Worm (Caenorhabditis elegans): Measurements from ENCODE around the gene C53A3.3.

DNA sequence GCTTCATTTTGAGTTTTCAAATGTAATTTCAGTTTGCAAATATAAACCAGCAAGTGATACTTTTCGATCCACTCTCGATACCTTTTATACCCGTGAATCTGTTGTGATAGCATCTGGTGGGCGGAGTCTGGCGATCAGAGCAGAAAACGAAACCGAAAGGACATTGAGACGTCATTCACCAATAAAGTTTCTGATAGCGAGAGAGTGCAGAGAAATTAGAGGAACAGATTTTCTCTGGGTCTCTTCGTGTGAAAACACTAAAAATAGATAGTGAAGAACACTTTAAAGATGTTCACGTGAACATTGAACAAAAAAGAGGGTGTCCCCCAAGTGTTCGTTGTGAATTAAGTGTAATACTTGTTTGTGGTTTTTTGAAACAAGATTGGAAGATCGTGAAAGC lies 7.5 kb downstream of the C53A3.3 start, which contains the start of gene pgph-3:
- TF ChIP-seq nhr-28 (tag; optimal IDR thresholded peaks at IDR 0.05) (no peak), tbx-2 (tag; optimal IDR thresholded peaks at IDR 0.05) (no peak), lin-39 (tag; optimal IDR thresholded peaks at IDR 0.05) (no peak), lin-13 (GFP tag; optimal IDR thresholded peaks at IDR 0.05) (no peak), hpl-2 (GFP tag; optimal IDR thresholded peaks at IDR 0.05) (no peak), pqm-1 (tag; optimal IDR thresholded peaks at IDR 0.05) (no peak), mdl-1 (tag; optimal IDR thresholded peaks at IDR 0.05) (no peak), F16B12.6 (tag; optimal IDR thresholded peaks at IDR 0.05) (no peak), fkh-10 (GFP tag; optimal IDR thresholded peaks at IDR 0.05) (no peak), nhr-77 (tag; optimal IDR thresholded peaks at IDR 0.05) (no peak)
